Worm (Caenorhabditis elegans) whole organism, young adult: ENCODE data around the gene chil-4.

Experiments used
- B0019.2 ChIP-seq: fragments of 200-800 bp; sonication (Bioruptor generic); conservative IDR thresholded peaks from 2 replicates; pipeline ENCODE4 v1.3.6; 2022; ENCODE audit warnings: missing genetic modification reagents, missing genetic modification characterization, missing compliant biosample characterization
- B0035.1 ChIP-seq: sonication (generic microtip); optimal IDR thresholded peaks from 2 replicates; lab custom pipeline; 2016; ENCODE audit warnings: missing genetic modification characterization, mild to moderate bottlenecking, missing compliant biosample characterization, missing genotype, missing genetic modification reagents
- B0261.1 ChIP-seq: sonication (generic microtip); optimal IDR thresholded peaks from 2 replicates; lab custom pipeline; 2016; ENCODE audit warnings: mild to moderate bottlenecking, missing genetic modification characterization, moderate library complexity, missing compliant biosample characterization
- F23B12.7 ChIP-seq: sonication (generic microtip); optimal IDR thresholded peaks from 2 replicates; lab custom pipeline; 2017; ENCODE audit warnings: missing genetic modification characterization, mild to moderate bottlenecking, missing compliant biosample characterization, antibody characterized with exemption, moderate library complexity; ENCODE audit not compliant: insufficient read depth
- F55B11.4 ChIP-seq: sonication (generic microtip); optimal IDR thresholded peaks from 2 replicates; lab custom pipeline; 2016; ENCODE audit warnings: missing compliant biosample characterization, missing genetic modification characterization, borderline replicate concordance; ENCODE audit not compliant: insufficient read depth
- F57A8.1 ChIP-seq: fragments of 200-800 bp; sonication (Bioruptor generic); optimal IDR thresholded peaks from 2 replicates; lab custom pipeline; 2018; ENCODE audit warnings: mild to moderate bottlenecking, missing genetic modification characterization, moderate library complexity, missing compliant biosample characterization
- K12H6.12 ChIP-seq: fragments of 200-800 bp; sonication (Bioruptor generic); optimal IDR thresholded peaks from 2 replicates; lab custom pipeline; 2018; ENCODE audit warnings: mild to moderate bottlenecking, missing genetic modification characterization, missing compliant biosample characterization
- T26A5.8 ChIP-seq: sonication (generic microtip); optimal IDR thresholded peaks from 2 replicates; lab custom pipeline; 2016; ENCODE audit warnings: missing genetic modification characterization, missing compliant biosample characterization
- Y53F4B.3 ChIP-seq: fragments of 200-800 bp; sonication (Bioruptor generic); IDR thresholded peaks from 2 replicates; pipeline ENCODE4 v1.3.6; 2022; ENCODE audit warnings: missing genetic modification reagents, missing genetic modification characterization, missing compliant biosample characterization
- Y79H2A.3 ChIP-seq: fragments of 200-800 bp; sonication (Bioruptor generic); conservative IDR thresholded peaks from 2 replicates; pipeline ENCODE4 v1.3.6; 2022; ENCODE audit warnings: missing genetic modification reagents, missing genetic modification characterization, missing compliant biosample characterization
- ZK185.1 ChIP-seq: sonication (generic microtip); optimal IDR thresholded peaks from 2 replicates; lab custom pipeline; 2016; ENCODE audit warnings: mild to moderate bottlenecking, missing genetic modification characterization, missing compliant biosample characterization; ENCODE audit not compliant: poor library complexity, severe bottlenecking
- aptf-3 ChIP-seq: fragments of 200-800 bp; sonication (Bioruptor generic); IDR thresholded peaks from 2 replicates; pipeline ENCODE4 v1.3.6; 2022; ENCODE audit warnings: missing genetic modification characterization, missing compliant biosample characterization
- atf-7 ChIP-seq: sonication (generic microtip); optimal IDR thresholded peaks from 2 replicates; lab custom pipeline; 2017; ENCODE audit warnings: mild to moderate bottlenecking, missing genetic modification characterization, missing compliant biosample characterization
- attf-3 ChIP-seq: fragments of 200-800 bp; sonication (Bioruptor generic); conservative IDR thresholded peaks from 2 replicates; pipeline ENCODE4 v1.3.6; 2022; ENCODE audit warnings: missing genetic modification reagents, missing genetic modification characterization, missing compliant biosample characterization
- ceh-100 ChIP-seq: fragments of 200-800 bp; sonication (Bioruptor generic); IDR thresholded peaks from 2 replicates; pipeline ENCODE4 v1.3.6; 2022; ENCODE audit warnings: missing genetic modification reagents, missing genetic modification characterization, missing compliant biosample characterization
- ceh-40 ChIP-seq: fragments of 200-800 bp; sonication (Bioruptor generic); IDR thresholded peaks from 2 replicates; pipeline ENCODE4 v1.3.6; 2022; ENCODE audit warnings: missing genetic modification characterization, missing compliant biosample characterization
- efl-1 ChIP-seq: fragments of 150-350 bp; optimal IDR thresholded peaks from 2 replicates; lab custom pipeline; 2014; ENCODE audit warnings: missing biosample characterization, missing genetic modification reagents, missing genetic modification characterization
- egl-44 ChIP-seq: fragments of 200-800 bp; sonication (Bioruptor generic); IDR thresholded peaks from 2 replicates; pipeline ENCODE4 v1.3.6; 2022; ENCODE audit warnings: missing genetic modification reagents, missing genetic modification characterization, missing compliant biosample characterization
- gei-17 ChIP-seq: fragments of 200-800 bp; sonication (Bioruptor generic); optimal IDR thresholded peaks from 2 replicates; lab custom pipeline; 2018; ENCODE audit warnings: mild to moderate bottlenecking, missing genetic modification characterization, missing compliant biosample characterization
- hmg-1.2 ChIP-seq: fragments of 200-800 bp; sonication (Bioruptor generic); IDR thresholded peaks from 2 replicates; pipeline ENCODE4 v1.3.6; 2022; ENCODE audit warnings: missing genetic modification reagents, missing genetic modification characterization, missing compliant biosample characterization
- hrde-1 ChIP-seq: sonication (generic microtip); optimal IDR thresholded peaks from 2 replicates; lab custom pipeline; 2016; ENCODE audit warnings: missing genetic modification characterization, mild to moderate bottlenecking, missing compliant biosample characterization, moderate library complexity, missing genotype, missing genetic modification reagents, borderline replicate concordance
- let-526 ChIP-seq: fragments of 200-800 bp; sonication (Bioruptor generic); IDR thresholded peaks from 2 replicates; pipeline ENCODE4 v1.3.6; 2022; ENCODE audit warnings: missing genetic modification reagents, missing genetic modification characterization, missing compliant biosample characterization
- lin-26 ChIP-seq: fragments of 200-800 bp; sonication (Bioruptor generic); IDR thresholded peaks from 2 replicates; pipeline ENCODE4 v1.3.6; 2022; ENCODE audit warnings: missing genetic modification reagents, missing genetic modification characterization, missing compliant biosample characterization
- lin-54 ChIP-seq: fragments of 200-800 bp; sonication (Bioruptor generic); optimal IDR thresholded peaks from 2 replicates; lab custom pipeline; 2018; ENCODE audit warnings: mild to moderate bottlenecking, missing genetic modification characterization, missing compliant biosample characterization
- mel-28 ChIP-seq: sonication (generic microtip); optimal IDR thresholded peaks from 2 replicates; lab custom pipeline; 2016; ENCODE audit warnings: borderline replicate concordance, mild to moderate bottlenecking, missing genetic modification characterization, missing compliant biosample characterization
- mes-4 ChIP-seq: sonication (generic microtip); optimal IDR thresholded peaks from 2 replicates; lab custom pipeline; 2016; ENCODE audit warnings: missing genotype, missing genetic modification characterization, missing compliant biosample characterization
- nfya-2 ChIP-seq: fragments of 200-800 bp; sonication (Bioruptor generic); IDR thresholded peaks from 2 replicates; pipeline ENCODE4 v1.3.6; 2022; ENCODE audit warnings: missing genetic modification reagents, missing genetic modification characterization, missing compliant biosample characterization
- nhr-120 ChIP-seq: fragments of 200-800 bp; sonication (Bioruptor generic); IDR thresholded peaks from 2 replicates; pipeline ENCODE4 v1.3.6; 2022; ENCODE audit warnings: missing genetic modification characterization, missing compliant biosample characterization
- nhr-27 ChIP-seq: fragments of 200-800 bp; sonication (Bioruptor generic); optimal IDR thresholded peaks from 2 replicates; lab custom pipeline; 2018; ENCODE audit warnings: mild to moderate bottlenecking, missing genetic modification characterization, moderate library complexity, missing compliant biosample characterization
- nhr-80 ChIP-seq: sonication (generic microtip); optimal IDR thresholded peaks from 2 replicates; lab custom pipeline; 2016; ENCODE audit warnings: missing genetic modification characterization, missing compliant biosample characterization
- rec-8 ChIP-seq, 2 experiments: sonication (generic microtip); optimal IDR thresholded peaks; 2 replicates each; lab custom pipeline; 2016; ENCODE audit warnings: mild to moderate bottlenecking in 2 of 2, missing genetic modification characterization in 2 of 2, missing genetic modification reagents in 2 of 2, missing genotype in 2 of 2, missing biosample characterization in 1 of 2, missing compliant biosample characterization in 1 of 2, moderate library complexity in 1 of 2
- sdz-38 ChIP-seq: sonication (generic microtip); optimal IDR thresholded peaks from 2 replicates; lab custom pipeline; 2016; ENCODE audit warnings: missing genotype, missing genetic modification characterization, missing compliant biosample characterization
- snpc-1.3 ChIP-seq: sonication (generic microtip); optimal IDR thresholded peaks from 2 replicates; lab custom pipeline; 2017; ENCODE audit warnings: missing genetic modification characterization, mild to moderate bottlenecking, missing compliant biosample characterization, antibody characterized with exemption, moderate library complexity, missing genotype, missing genetic modification reagents; ENCODE audit not compliant: insufficient read depth
- tlf-1 ChIP-seq: fragments of 200-800 bp; sonication (Bioruptor generic); optimal IDR thresholded peaks from 2 replicates; lab custom pipeline; 2018; ENCODE audit warnings: mild to moderate bottlenecking, missing genetic modification characterization, missing compliant biosample characterization
- zim-3 ChIP-seq: sonication (generic microtip); optimal IDR thresholded peaks from 2 replicates; lab custom pipeline; 2017; ENCODE audit warnings: mild to moderate bottlenecking, missing genetic modification characterization, moderate library complexity, missing compliant biosample characterization
- ztf-18 ChIP-seq: sonication (generic microtip); optimal IDR thresholded peaks from 2 replicates; lab custom pipeline; 2016; ENCODE audit warnings: missing genotype, mild to moderate bottlenecking, missing genetic modification characterization, missing compliant biosample characterization
- ztf-25 ChIP-seq: fragments of 200-800 bp; sonication (Bioruptor generic); IDR thresholded peaks from 2 replicates; pipeline ENCODE4 v1.3.6; 2022; ENCODE audit warnings: missing genetic modification reagents, missing genetic modification characterization, missing compliant biosample characterization
- ztf-28 ChIP-seq: fragments of 200-800 bp; sonication (Bioruptor generic); IDR thresholded peaks from 2 replicates; pipeline ENCODE4 v1.3.6; 2022; ENCODE audit warnings: missing genetic modification reagents, missing genetic modification characterization, missing compliant biosample characterization
- ztf-6 ChIP-seq: fragments of 200-800 bp; sonication (Bioruptor generic); IDR thresholded peaks from 2 replicates; pipeline ENCODE4 v1.3.6; 2022; ENCODE audit warnings: missing genetic modification reagents, missing genetic modification characterization, missing compliant biosample characterization

Gene chil-4

ce11 chrII:9855620-9856019 lies at the start of gene chil-4:
Gene chil-4 (minus strand): TSS chrII:9855720.
- TF ChIP-seq B0019.2 (GFP tag; lab: Robert Waterston, UW) (no peak), B0261.1 (tag; lab: Kevin White, UChicago) (no peak), Y53F4B.3 (GFP tag; lab: Robert Waterston, UW) (no peak), ceh-100 (GFP tag; lab: Robert Waterston, UW) (no peak), Y79H2A.3 (GFP tag; lab: Robert Waterston, UW) (no peak), mel-28 (tag; lab: Kevin White, UChicago) (no peak), hmg-1.2 (no peak), T26A5.8 (no peak), ztf-28 (no peak), B0035.1 (tag; lab: Kevin White, UChicago) (no peak), ZK185.1 (tag; lab: Kevin White, UChicago) (no peak), F57A8.1 (GFP tag; lab: Kevin White, UChicago) (no peak), zim-3 (no peak), sdz-38 (tag; lab: Kevin White, UChicago) (no peak), K12H6.12 (tag; lab: Kevin White, UChicago) (no peak), let-526 (GFP tag; lab: Robert Waterston, UW) (no peak)

- no peak for TF ChIP-seq zim-3
- TF ChIP-seq snpc-1.3 (tag; lab: Kevin White, UChicago), result no peak
- no peak for TF ChIP-seq F55B11.4 (tag; lab: Kevin White, UChicago)
- no peak for TF ChIP-seq F23B12.7 (tag; lab: Kevin White, UChicago)
- no peak for TF ChIP-seq tlf-1
- no peak for TF ChIP-seq nfya-2 (GFP tag; lab: Robert Waterston, UW)
- no peak for TF ChIP-seq ztf-6
- no peak for TF ChIP-seq attf-3 (GFP tag; lab: Robert Waterston, UW)
- no peak for TF ChIP-seq let-526 (GFP tag; lab: Robert Waterston, UW)
- TF ChIP-seq ztf-18 (tag; lab: Kevin White, UChicago), result no peak
- no peak for TF ChIP-seq lin-54 (GFP tag; lab: Kevin White, UChicago)
- TF ChIP-seq lin-26 (GFP tag; lab: Robert Waterston, UW), result no peak
- TF ChIP-seq hrde-1, result no peak
- TF ChIP-seq Y53F4B.3 (GFP tag; lab: Robert Waterston, UW), result no peak
- TF ChIP-seq ztf-25 (GFP tag; lab: Robert Waterston, UW), result no peak
- no peak for TF ChIP-seq aptf-3
These were observed 48.9 kb upstream of the chil-4 start for ce11 chrII:9904459-9904858.

ce11 chrII:9900276-9900675 lies 44.8 kb upstream of the chil-4 start, which contains the start of gene unc-4:
Gene unc-4 (minus strand): TSS chrII:9900376.
- TF ChIP-seq nhr-27 (tag; lab: Kevin White, UChicago) (no peak), mel-28 (tag; lab: Kevin White, UChicago) (no peak), rec-8 (tag; optimal IDR thresholded peaks at IDR 0.05; lab: Kevin White, UChicago) (no peak), ceh-40 (GFP tag; lab: Robert Waterston, UW) (no peak), nhr-120 (no peak), mes-4 (tag; lab: Kevin White, UChicago) (no peak), egl-44 (GFP tag; lab: Robert Waterston, UW) (no peak), zim-3 (no peak), atf-7 (tag; lab: Kevin White, UChicago) (no peak), gei-17 (GFP tag; lab: Kevin White, UChicago) (no peak), nhr-80 (no peak), efl-1 (GFP tag; lab: Kevin White, UChicago) (no peak)
